Fruit fly (Drosophila melanogaster) whole organism, wandering third instar larva: ENCODE data around the gene Art2.

Source experiments
- Hr78 ChIP-seq: fragments of >200 bp; optimal IDR thresholded peaks from 2 replicates; lab custom pipeline; 2017; ENCODE audit warnings: missing biosample characterization, missing genetic modification characterization
- Jra ChIP-seq: sonication (Bioruptor generic); optimal IDR thresholded peaks from 2 replicates; lab custom pipeline; 2016; ENCODE audit warnings: missing biosample characterization, missing genetic modification characterization
- usp ChIP-seq: fragments of >200 bp; optimal IDR thresholded peaks from 2 replicates; lab custom pipeline; 2017; ENCODE audit warnings: missing biosample characterization, missing genetic modification characterization

DNA sequence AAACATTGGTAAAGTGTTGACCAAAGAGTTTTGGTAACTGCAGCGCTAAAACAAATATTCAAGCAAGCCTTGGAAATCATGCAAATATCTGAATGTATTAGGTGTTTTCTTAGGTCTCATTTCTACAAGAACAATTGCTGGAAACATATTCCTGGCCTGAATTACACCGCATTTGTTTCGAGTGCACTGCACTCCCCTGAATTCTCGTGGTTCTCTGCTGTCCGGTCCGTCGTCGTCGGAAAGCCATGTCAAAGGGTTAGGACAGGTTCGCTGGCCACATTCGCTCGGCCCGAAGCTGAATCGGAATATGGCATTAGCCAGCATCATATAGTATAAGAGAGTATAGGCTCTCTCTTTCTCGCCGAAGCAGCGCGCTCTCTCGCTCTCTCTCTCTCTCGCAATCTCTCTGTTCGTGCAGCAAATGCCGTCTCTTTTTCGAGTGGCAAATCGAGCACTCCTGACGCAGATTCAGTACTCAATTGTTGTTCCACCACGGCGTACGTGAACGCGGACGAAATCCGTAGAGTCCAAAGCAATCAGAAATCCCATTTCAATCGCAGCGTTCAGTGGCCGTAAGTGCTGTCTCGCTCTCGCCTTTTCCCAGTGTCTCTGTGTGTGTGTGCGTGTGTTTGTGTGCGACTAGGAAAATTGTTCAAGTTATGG is 1.7 kb upstream of the Art2 start, which contains the start of gene tutl:
- TF ChIP-seq Hr78 (GFP tag; lab: Kevin White, UChicago) (no peak), usp (GFP tag; lab: Kevin White, UChicago) (no peak), Jra (GFP tag; lab: Kevin White, UChicago) (peak; percentile 78)
